Worm (Caenorhabditis elegans) whole organism, midembryonic: ENCODE data around the gene ZK218.5.

Experiments
- T22C8.4 ChIP-seq: fragments of 200-800 bp; sonication (Bioruptor generic); IDR thresholded peaks from 2 replicates; pipeline ENCODE4 v1.3.6; 2022; ENCODE audit warnings: missing genetic modification characterization, missing compliant biosample characterization
- cog-1 ChIP-seq: sonication (generic microtip); optimal IDR thresholded peaks from 2 replicates; lab custom pipeline; 2016; ENCODE audit warnings: missing genetic modification characterization, missing compliant biosample characterization
- flt-1 ChIP-seq: fragments of 200-800 bp; sonication (Bioruptor generic); IDR thresholded peaks from 2 replicates; pipeline ENCODE4 v1.3.6; 2022; ENCODE audit warnings: missing genetic modification characterization, missing compliant biosample characterization
- klf-2 ChIP-seq: fragments of 200-800 bp; sonication (Bioruptor generic); conservative IDR thresholded peaks from 2 replicates; pipeline ENCODE4 v1.3.6; 2022; ENCODE audit warnings: missing genetic modification reagents, missing genetic modification characterization, missing compliant biosample characterization
- med-1 ChIP-seq: sonication (generic microtip); optimal IDR thresholded peaks from 2 replicates; lab custom pipeline; 2017; ENCODE audit warnings: missing genetic modification characterization, mild to moderate bottlenecking, missing compliant biosample characterization, antibody characterized with exemption, missing genetic modification reagents; ENCODE audit not compliant: insufficient read depth
- ref-1 ChIP-seq: fragments of 200-800 bp; sonication (Bioruptor generic); conservative IDR thresholded peaks from 2 replicates; pipeline ENCODE4 v1.3.6; 2022; ENCODE audit warnings: missing genetic modification reagents, missing genetic modification characterization, missing compliant biosample characterization
- tab-1 ChIP-seq: fragments of 200-800 bp; sonication (Bioruptor generic); IDR thresholded peaks from 2 replicates; pipeline ENCODE4 v1.3.6; 2022; ENCODE audit warnings: missing genetic modification characterization, missing compliant biosample characterization
- ztf-23 ChIP-seq: fragments of 200-800 bp; sonication (Bioruptor generic); IDR thresholded peaks from 2 replicates; pipeline ENCODE4 v1.3.6; 2022; ENCODE audit warnings: missing genetic modification reagents, missing genetic modification characterization, missing compliant biosample characterization
- ztf-29 ChIP-seq: fragments of 200-800 bp; sonication (Bioruptor generic); IDR thresholded peaks from 2 replicates; pipeline ENCODE4 v1.3.6; 2022; ENCODE audit warnings: missing genetic modification reagents, missing genetic modification characterization, missing compliant biosample characterization

DNA sequence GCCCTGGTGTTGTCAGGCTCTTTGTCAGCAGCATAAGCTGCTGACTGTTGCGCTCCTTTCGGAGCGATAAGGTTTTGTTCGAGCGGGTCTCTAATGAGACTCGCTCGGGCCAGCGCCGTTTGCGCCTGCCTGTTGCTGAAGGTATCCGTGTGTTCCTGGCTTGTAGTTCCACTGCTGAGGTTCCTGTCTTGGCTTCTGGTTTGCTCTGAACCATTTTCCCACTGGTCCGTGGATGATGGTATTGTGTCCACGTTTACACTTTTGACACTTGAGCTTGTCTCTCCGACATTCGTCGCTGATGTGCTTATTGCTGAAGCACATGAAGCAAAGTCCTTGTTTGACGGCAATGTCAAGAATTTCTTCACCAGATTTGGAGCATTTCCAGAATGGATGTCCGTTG is 50.4 kb downstream of the ZK218.5 start:
- TF ChIP-seq flt-1 (no peak), med-1 (GFP tag; lab: Kevin White, UChicago) (no peak), klf-2 (GFP tag; lab: Robert Waterston, UW) (no peak), cog-1 (tag; lab: Kevin White, UChicago) (no peak), ztf-29 (GFP tag; lab: Robert Waterston, UW) (no peak), ref-1 (GFP tag; lab: Robert Waterston, UW) (no peak), T22C8.4 (no peak), ztf-23 (GFP tag; lab: Robert Waterston, UW) (no peak), tab-1 (GFP tag; lab: Robert Waterston, UW) (no peak)
